Fruit fly (Drosophila melanogaster) whole organism, prepupa: ENCODE results near the gene CG4036.

ENCODE experiments used
- CG10631 ChIP-seq: fragments of 200-800 bp; sonication (Bioruptor generic); optimal IDR thresholded peaks from 2 replicates; lab custom pipeline; 2016; ENCODE audit warnings: missing biosample characterization, missing genetic modification characterization
- CG11294 ChIP-seq: fragments of 200-800 bp; sonication (Bioruptor generic); IDR thresholded peaks from 2 replicates; pipeline ENCODE4 v1.3.6; 2022; ENCODE audit warnings: missing biosample characterization, missing genetic modification characterization
- CG11762 ChIP-seq: fragments of 200-800 bp; sonication (Bioruptor generic); optimal IDR thresholded peaks from 3 replicates; lab custom pipeline; 2016; ENCODE audit warnings: missing biosample characterization, missing genetic modification characterization; ENCODE audit not compliant: insufficient read depth
- CG15336 ChIP-seq: fragments of 200-800 bp; sonication (Bioruptor generic); IDR thresholded peaks from 2 replicates; pipeline ENCODE4 v1.3.6; 2022; ENCODE audit warnings: missing biosample characterization, missing genetic modification characterization
- CG1621 ChIP-seq: fragments of 200-800 bp; sonication (Bioruptor generic); optimal IDR thresholded peaks from 3 replicates; lab custom pipeline; 2018; ENCODE audit warnings: missing biosample characterization, mild to moderate bottlenecking, missing genetic modification characterization
- CG3032 ChIP-seq: fragments of 200-800 bp; optimal IDR thresholded peaks from 2 replicates; lab custom pipeline; 2019; ENCODE audit warnings: missing biosample characterization, mild to moderate bottlenecking, missing genetic modification characterization, moderate library complexity
- CG31627 ChIP-seq: fragments of 200-800 bp; sonication (Bioruptor generic); optimal IDR thresholded peaks from 3 replicates; lab custom pipeline; 2016; ENCODE audit warnings: missing biosample characterization, missing genetic modification characterization
- CG32006 ChIP-seq: fragments of 200-800 bp; sonication (Bioruptor generic); optimal IDR thresholded peaks from 3 replicates; lab custom pipeline; 2017; ENCODE audit warnings: missing biosample characterization, mild to moderate bottlenecking, missing genetic modification characterization
- CG34406 ChIP-seq: fragments of 200-800 bp; sonication (Bioruptor generic); optimal IDR thresholded peaks from 3 replicates; lab custom pipeline; 2016; ENCODE audit warnings: missing biosample characterization, missing genetic modification characterization
- CG4318 ChIP-seq: fragments of 200-800 bp; sonication (Bioruptor generic); optimal IDR thresholded peaks from 3 replicates; lab custom pipeline; 2017; ENCODE audit warnings: missing biosample characterization, mild to moderate bottlenecking, missing genetic modification characterization
- CG6163 ChIP-seq: fragments of 200-800 bp; sonication (Bioruptor generic); IDR thresholded peaks from 3 replicates; pipeline ENCODE4 v1.3.6; 2022; ENCODE audit warnings: missing biosample characterization, missing genetic modification characterization
- CG6792 ChIP-seq: fragments of 200-800 bp; sonication (Bioruptor generic); optimal IDR thresholded peaks from 3 replicates; lab custom pipeline; 2016; ENCODE audit warnings: missing biosample characterization, missing genetic modification characterization
- CG6808 ChIP-seq: fragments of 200-800 bp; sonication (Bioruptor generic); optimal IDR thresholded peaks from 3 replicates; lab custom pipeline; 2017; ENCODE audit warnings: missing biosample characterization, missing genetic modification characterization, mild to moderate bottlenecking, moderate library complexity, missing genetic modification reagents
- CG6854 ChIP-seq: fragments of 200-800 bp; sonication (Bioruptor generic); optimal IDR thresholded peaks from 2 replicates; lab custom pipeline; 2017; ENCODE audit warnings: missing biosample characterization, mild to moderate bottlenecking, missing genetic modification characterization
- CG7368 ChIP-seq: fragments of 200-800 bp; sonication (Bioruptor generic); optimal IDR thresholded peaks from 3 replicates; lab custom pipeline; 2016; ENCODE audit warnings: missing biosample characterization, missing genetic modification characterization
- CG8632 ChIP-seq: fragments of 200-800 bp; sonication (Bioruptor generic); optimal IDR thresholded peaks from 3 replicates; lab custom pipeline; 2016; ENCODE audit warnings: missing biosample characterization, missing genetic modification characterization
- CG9139 ChIP-seq: fragments of 200-800 bp; sonication (Bioruptor generic); optimal IDR thresholded peaks from 3 replicates; lab custom pipeline; 2017; ENCODE audit warnings: missing biosample characterization, mild to moderate bottlenecking, missing genetic modification characterization
- Ets21C ChIP-seq: fragments of 200-800 bp; sonication (Bioruptor generic); optimal IDR thresholded peaks from 3 replicates; lab custom pipeline; 2016; ENCODE audit warnings: missing biosample characterization, missing genetic modification characterization
- Ets96B ChIP-seq: fragments of 200-800 bp; optimal IDR thresholded peaks from 2 replicates; lab custom pipeline; 2019; ENCODE audit warnings: missing biosample characterization, mild to moderate bottlenecking, missing genetic modification characterization, moderate library complexity
- Gug ChIP-seq: fragments of 200-800 bp; sonication (Bioruptor generic); IDR thresholded peaks from 2 replicates; pipeline ENCODE4 v1.3.6; 2022; ENCODE audit warnings: missing biosample characterization, missing genetic modification characterization
- Hr38 ChIP-seq: sonication (Bioruptor generic); optimal IDR thresholded peaks from 2 replicates; lab custom pipeline; 2016; ENCODE audit warnings: missing biosample characterization, missing genetic modification characterization
- Hr39 ChIP-seq: fragments of 200-800 bp; sonication (Bioruptor generic); optimal IDR thresholded peaks from 2 replicates; lab custom pipeline; 2016; ENCODE audit warnings: missing biosample characterization, missing genetic modification characterization
- Met ChIP-seq: fragments of 200-800 bp; sonication (Bioruptor generic); optimal IDR thresholded peaks from 3 replicates; lab custom pipeline; 2016; ENCODE audit warnings: missing biosample characterization, missing genetic modification characterization
- Smox ChIP-seq: fragments of 200-800 bp; sonication (Bioruptor generic); optimal IDR thresholded peaks from 3 replicates; lab custom pipeline; 2016; ENCODE audit warnings: missing biosample characterization, missing genetic modification characterization
- Sox14 ChIP-seq: fragments of 200-800 bp; sonication (Bioruptor generic); optimal IDR thresholded peaks from 3 replicates; lab custom pipeline; 2016; ENCODE audit warnings: missing biosample characterization, missing genetic modification characterization
- Sox15 ChIP-seq: fragments of 200-800 bp; sonication (Bioruptor generic); optimal IDR thresholded peaks from 3 replicates; lab custom pipeline; 2016; ENCODE audit warnings: missing biosample characterization, missing genetic modification characterization
- achi ChIP-seq: fragments of 200-800 bp; sonication (Bioruptor generic); optimal IDR thresholded peaks from 3 replicates; lab custom pipeline; 2016; ENCODE audit warnings: missing biosample characterization, missing genetic modification characterization
- acj6 ChIP-seq: fragments of 200-800 bp; sonication (Bioruptor generic); optimal IDR thresholded peaks from 3 replicates; lab custom pipeline; 2016; ENCODE audit warnings: missing biosample characterization, missing genetic modification characterization
- cyc ChIP-seq: fragments of 200-800 bp; sonication (Bioruptor generic); optimal IDR thresholded peaks from 3 replicates; lab custom pipeline; 2016; ENCODE audit warnings: missing biosample characterization, missing genetic modification characterization
- dsx ChIP-seq: fragments of 200-800 bp; optimal IDR thresholded peaks from 3 replicates; lab custom pipeline; 2019; ENCODE audit warnings: missing biosample characterization, mild to moderate bottlenecking, missing genetic modification characterization, moderate library complexity; ENCODE audit not compliant: poor library complexity, severe bottlenecking
- eg ChIP-seq: fragments of 200-800 bp; sonication (Bioruptor generic); IDR thresholded peaks from 3 replicates; pipeline ENCODE4 v1.3.6; 2022; ENCODE audit warnings: missing biosample characterization, missing genetic modification characterization
- esn ChIP-seq: fragments of 200-800 bp; sonication (Bioruptor generic); optimal IDR thresholded peaks from 2 replicates; lab custom pipeline; 2016; ENCODE audit warnings: missing biosample characterization, mild to moderate bottlenecking, missing genetic modification characterization, moderate library complexity
- fd85E ChIP-seq: fragments of 200-800 bp; sonication (Bioruptor generic); optimal IDR thresholded peaks from 3 replicates; lab custom pipeline; 2016; ENCODE audit warnings: missing biosample characterization, missing genetic modification characterization
- lz ChIP-seq: fragments of 200-800 bp; sonication (Bioruptor generic); optimal IDR thresholded peaks from 3 replicates; lab custom pipeline; 2016; ENCODE audit warnings: missing biosample characterization, missing genetic modification characterization
- net ChIP-seq: fragments of 200-800 bp; sonication (Bioruptor generic); optimal IDR thresholded peaks from 3 replicates; lab custom pipeline; 2016; ENCODE audit warnings: missing biosample characterization, missing genetic modification characterization
- salr ChIP-seq, 2 experiments: fragments of 200-800 bp; sonication (Bioruptor generic); optimal IDR thresholded peaks; 3 replicates each; lab custom pipeline; 2016 to 2018; ENCODE audit warnings: missing biosample characterization in 2 of 2, missing genetic modification characterization in 2 of 2, mild to moderate bottlenecking in 1 of 2
- ss ChIP-seq, 2 experiments: fragments of 200-800 bp; sonication (Bioruptor generic); optimal IDR thresholded peaks; 2 replicates in 1 of 2; 3 replicates in 1 of 2; lab custom pipeline; 2017 to 2018; ENCODE audit warnings: mild to moderate bottlenecking in 2 of 2, missing biosample characterization in 2 of 2, missing genetic modification characterization in 2 of 2, moderate library complexity in 1 of 2
- svp ChIP-seq: fragments of 200-800 bp; sonication (Bioruptor generic); peaks from one replicate; lab custom pipeline; 2016; ENCODE audit warnings: missing biosample characterization, missing genetic modification characterization
- topi ChIP-seq: fragments of 200-800 bp; sonication (Bioruptor generic); optimal IDR thresholded peaks from 3 replicates; lab custom pipeline; 2016; ENCODE audit warnings: missing biosample characterization, missing genetic modification characterization
- vri ChIP-seq: fragments of 200-800 bp; sonication (Bioruptor generic); optimal IDR thresholded peaks from 3 replicates; lab custom pipeline; 2016; ENCODE audit warnings: missing biosample characterization, mild to moderate bottlenecking, missing genetic modification characterization

Gene CG4036

dm6 chr2L:9757990-9758814 lies 32.5 kb upstream of the CG4036 start, which contains the start of gene zf30C (continued):
- TF ChIP-seq CG6854 (GFP tag; lab: Kevin White, UChicago) (no peak), Ets21C (peak; percentile 87), Gug (GFP tag; lab: Robert Waterston, UW) (peak; percentile 67), CG9139 (GFP tag; lab: Kevin White, UChicago) (no peak), CG6163 (GFP tag; lab: Robert Waterston, UW) (peak; percentile 93), Ets96B (tag; lab: Kevin White, UChicago) (peak; percentile 64), Sox15 (GFP tag; lab: Kevin White, UChicago) (peak; percentile 80), net (peak; percentile 86), dsx (GFP tag; lab: Kevin White, UChicago) (peak; percentile 52), CG32006 (GFP tag; lab: Kevin White, UChicago) (peak; percentile 85), CG8632 (GFP tag; lab: Kevin White, UChicago) (peak; percentile 80), Hr39 (GFP tag; lab: Kevin White, UChicago) (peak; percentile 95), Hr38 (GFP tag; lab: Kevin White, UChicago) (peak; percentile 91), CG11294 (GFP tag; lab: Robert Waterston, UW) (peak; percentile 79), CG10631 (GFP tag; lab: Kevin White, UChicago) (peak; percentile 91), CG7368 (GFP tag; lab: Kevin White, UChicago) (peak; percentile 86), Met (GFP tag; lab: Kevin White, UChicago) (peak; percentile 89), vri (peak; percentile 84)

- TF ChIP-seq esn (GFP tag; lab: Kevin White, UChicago) = peak; percentile 66
- 0 out of 2 replicates have a peak, but pooled peaks have one; percentile 10 for TF ChIP-seq CG11294 (GFP tag; lab: Robert Waterston, UW)
- TF ChIP-seq Hr38 (GFP tag; lab: Kevin White, UChicago) = no peak
- TF ChIP-seq lz (GFP tag; lab: Kevin White, UChicago) = peak; percentile 11
- peak; percentile 2 for TF ChIP-seq Ets96B (tag; lab: Kevin White, UChicago)
- TF ChIP-seq CG3032 (tag; lab: Kevin White, UChicago) = peak; percentile 48
- peak; percentile 81 for TF ChIP-seq Sox14
- peak in 1 of 2 experiments; percentile 67 for TF ChIP-seq ss (GFP tag; optimal IDR thresholded peaks at IDR 0.05; lab: Kevin White, UChicago)
- TF ChIP-seq Ets21C = peak; percentile 34
- TF ChIP-seq CG34406 (GFP tag; lab: Kevin White, UChicago) = no peak
- TF ChIP-seq acj6 (GFP tag; lab: Kevin White, UChicago) = peak; percentile 25
- TF ChIP-seq CG6792 (GFP tag; lab: Kevin White, UChicago) = peak; percentile 36
- peak; percentile 59 for TF ChIP-seq CG6854 (GFP tag; lab: Kevin White, UChicago)
- TF ChIP-seq CG6808 (GFP tag; lab: Kevin White, UChicago) = no peak
- no peak for TF ChIP-seq salr (GFP tag; optimal IDR thresholded peaks at IDR 0.05; lab: Kevin White, UChicago)
- no peak for TF ChIP-seq CG4318
- TF ChIP-seq Gug (GFP tag; lab: Robert Waterston, UW) = peak; percentile 40
- no peak for TF ChIP-seq CG11762 (GFP tag; lab: Kevin White, UChicago)
- TF ChIP-seq topi (GFP tag; lab: Kevin White, UChicago) = peak; percentile 40
- peak; percentile 58 for TF ChIP-seq CG1621 (tag; lab: Kevin White, UChicago)
- TF ChIP-seq fd85E (GFP tag; lab: Kevin White, UChicago) = no peak
- no peak for TF ChIP-seq Smox
- TF ChIP-seq CG32006 (GFP tag; lab: Kevin White, UChicago) = peak; percentile 49
- peak; percentile 72 for TF ChIP-seq svp
- peak; percentile 48 for TF ChIP-seq Hr39 (GFP tag; lab: Kevin White, UChicago)
- peak; percentile 16; the same call in 1 of the 2 replicates for TF ChIP-seq CG15336
- peak; percentile 54 for TF ChIP-seq CG31627 (GFP tag; lab: Kevin White, UChicago)
- TF ChIP-seq CG6163 (GFP tag; lab: Robert Waterston, UW) = peak; percentile 78
- TF ChIP-seq net = peak; percentile 48
- TF ChIP-seq dsx (GFP tag; lab: Kevin White, UChicago) = peak; percentile 21
- peak; percentile 34 for TF ChIP-seq achi (GFP tag; lab: Kevin White, UChicago)
- TF ChIP-seq eg (GFP tag; lab: Robert Waterston, UW) = peak; percentile 62; the same call in 2 of the 3 replicates
- TF ChIP-seq CG10631 (GFP tag; lab: Kevin White, UChicago) = peak; percentile 62
- peak; percentile 14 for TF ChIP-seq cyc (GFP tag; lab: Kevin White, UChicago)
- peak; percentile 26 for TF ChIP-seq Sox15 (GFP tag; lab: Kevin White, UChicago)
Observed at dm6 chr2L:9758856-9759255, 31.8 kb upstream of the CG4036 start.
